Fruit fly (Drosophila melanogaster) Kc167 (cell line): ENCODE measurements around the gene Gr98a.

Source experiments
- Myc ChIP-seq: fragments of >200 bp; optimal IDR thresholded peaks from 2 replicates; lab custom pipeline; 2017; ENCODE audit warnings: missing external identifiers
- Sin3A ChIP-seq: fragments of >200 bp; optimal IDR thresholded peaks from 2 replicates; lab custom pipeline; 2018; ENCODE audit warnings: missing external identifiers
- h ChIP-seq: fragments of >200 bp; optimal IDR thresholded peaks from 3 replicates; lab custom pipeline; 2018; ENCODE audit warnings: missing external identifiers
- insv ChIP-seq: fragments of >200 bp; optimal IDR thresholded peaks from 3 replicates; lab custom pipeline; 2018; ENCODE audit warnings: missing external identifiers
- psq ChIP-seq: fragments of >200 bp; optimal IDR thresholded peaks from 2 replicates; lab custom pipeline; 2017; ENCODE audit warnings: missing external identifiers
- ttk ChIP-seq: sonication (Bioruptor generic); optimal IDR thresholded peaks from 2 replicates; lab custom pipeline; 2017; ENCODE audit warnings: missing external identifiers

Gr98a gene

dm6 chr3R:27497616-27498015 is 9.9 kb downstream of the Gr98a start:
- TF ChIP-seq h (no peak), Myc (lab: Kevin White, UChicago) (no peak)

- TF ChIP-seq insv (lab: Kevin White, UChicago): no peak
- TF ChIP-seq Sin3A: no peak
- TF ChIP-seq h: no peak
- no peak for TF ChIP-seq ttk (lab: Kevin White, UChicago)
- no peak for TF ChIP-seq psq (lab: Kevin White, UChicago)
- TF ChIP-seq Myc (lab: Kevin White, UChicago): no peak
These were observed 14.2 kb downstream of the Gr98a start, which contains the start of gene CG43139 for dm6 chr3R:27501938-27502337. CG43139 (minus strand) TSS chr3R:27502025.

dm6 chr3R:27502856-27503255 is 15.1 kb downstream of the Gr98a start, which contains the start of gene CG5402:
CG5402 (minus strand) TSS chr3R:27502956.
- no peak for TF ChIP-seq Sin3A
- no peak for TF ChIP-seq psq (lab: Kevin White, UChicago)
- TF ChIP-seq ttk (lab: Kevin White, UChicago): no peak
- no peak for TF ChIP-seq h
- no peak for TF ChIP-seq insv (lab: Kevin White, UChicago)
- no peak for TF ChIP-seq Myc (lab: Kevin White, UChicago)

- TF ChIP-seq psq (lab: Kevin White, UChicago) (no peak), Sin3A (no peak), h (no peak), insv (lab: Kevin White, UChicago) (no peak), ttk (lab: Kevin White, UChicago) (no peak), Myc (lab: Kevin White, UChicago) (no peak)
These were observed 29.4 kb downstream of the Gr98a start, which contains the start of gene CG13972 for dm6 chr3R:27517157-27517556. CG13972 (minus strand) TSS chr3R:27517257.

- TF ChIP-seq h (no peak), ttk (lab: Kevin White, UChicago) (no peak)
These were observed 32.2 kb downstream of the Gr98a start for dm6 chr3R:27519879-27520278.

dm6 chr3R:27520415-27520916 is 32.7 kb downstream of the Gr98a start, which contains the start of gene CG12885:
CG12885 (plus strand) TSS chr3R:27520866.
- TF ChIP-seq Myc (lab: Kevin White, UChicago): no peak
- no peak for TF ChIP-seq Sin3A
- TF ChIP-seq h: no peak
- TF ChIP-seq insv (lab: Kevin White, UChicago): no peak
- no peak for TF ChIP-seq ttk (lab: Kevin White, UChicago)
- no peak for TF ChIP-seq psq (lab: Kevin White, UChicago)

dm6 chr3R:27533225-27533624 is 45.5 kb downstream of the Gr98a start:
- TF ChIP-seq Sin3A (no peak), insv (lab: Kevin White, UChicago) (no peak), Myc (lab: Kevin White, UChicago) (no peak), h (no peak)
